Fruit fly (Drosophila melanogaster) whole organism, embryonic: ENCODE measurements around the gene CG43998.
A peak's percentile ranks its signal among the peaks of the same experiment; 100 is the strongest.

Experiments used
- Awh ChIP-seq: fragments of 200-800 bp; sonication (Bioruptor generic); IDR thresholded peaks from 2 replicates; pipeline ENCODE4, ENCODE4 v1.3.6; 2022; ENCODE audit warnings: missing biosample characterization, missing genetic modification characterization
- B-H2 ChIP-seq: fragments of 200-800 bp; sonication (Bioruptor generic); optimal IDR thresholded peaks from 2 replicates; lab custom pipeline; 2018; ENCODE audit warnings: missing biosample characterization, mild to moderate bottlenecking, missing genetic modification characterization
- CG10565 ChIP-seq: fragments of 200-800 bp; sonication (Bioruptor generic); optimal IDR thresholded peaks from 3 replicates; lab custom pipeline; 2016; ENCODE audit warnings: missing biosample characterization, mild to moderate bottlenecking, missing genetic modification characterization
- CG11247 ChIP-seq: fragments of 200-800 bp; sonication (Bioruptor generic); IDR thresholded peaks from 2 replicates; pipeline ENCODE4 v1.3.6; 2022; ENCODE audit warnings: missing biosample characterization, missing genetic modification characterization
- CG12942 ChIP-seq: fragments of 200-800 bp; sonication (Bioruptor generic); optimal IDR thresholded peaks from 3 replicates; lab custom pipeline; 2016; ENCODE audit warnings: missing biosample characterization, missing genetic modification characterization
- CG14667 ChIP-seq: fragments of 200-800 bp; sonication (Bioruptor generic); IDR thresholded peaks from 2 replicates; pipeline ENCODE4 v1.3.6; 2022; ENCODE audit warnings: missing biosample characterization, missing genetic modification characterization
- CG17568 ChIP-seq: fragments of 200-800 bp; sonication (Bioruptor generic); optimal IDR thresholded peaks from 2 replicates; lab custom pipeline; 2018; ENCODE audit warnings: missing biosample characterization, mild to moderate bottlenecking, missing genetic modification characterization, moderate library complexity
- CG1832 ChIP-seq: fragments of 200-800 bp; sonication (Bioruptor generic); optimal IDR thresholded peaks from 2 replicates; lab custom pipeline; 2017; ENCODE audit warnings: missing biosample characterization, mild to moderate bottlenecking, missing genetic modification characterization, inconsistent platforms
- CG18599 ChIP-seq: fragments of 200-800 bp; sonication (Bioruptor generic); optimal IDR thresholded peaks from 3 replicates; lab custom pipeline; 2017; ENCODE audit warnings: missing biosample characterization, missing genetic modification characterization, mild to moderate bottlenecking, moderate library complexity, missing genetic modification reagents
- CG2678 ChIP-seq: fragments of 200-800 bp; sonication (Bioruptor generic); optimal IDR thresholded peaks from 3 replicates; lab custom pipeline; 2019; ENCODE audit warnings: missing biosample characterization, mild to moderate bottlenecking, missing genetic modification characterization, moderate library complexity
- CG3995 ChIP-seq: fragments of 200-800 bp; sonication (Bioruptor generic); optimal IDR thresholded peaks from 3 replicates; lab custom pipeline; 2016; ENCODE audit warnings: missing biosample characterization, missing genetic modification characterization
- CG4820 ChIP-seq: fragments of 200-800 bp; sonication (Bioruptor generic); optimal IDR thresholded peaks from 3 replicates; lab custom pipeline; 2016; ENCODE audit warnings: missing biosample characterization, missing genetic modification characterization
- CG4854 ChIP-seq: fragments of 200-800 bp; sonication (Bioruptor generic); optimal IDR thresholded peaks from 2 replicates; lab custom pipeline; 2016; ENCODE audit warnings: missing biosample characterization, missing genetic modification characterization, inconsistent platforms
- CG6175 ChIP-seq: fragments of 200-800 bp; sonication (Bioruptor generic); IDR thresholded peaks from 3 replicates; pipeline ENCODE4 v1.3.6; 2022; ENCODE audit warnings: missing biosample characterization, missing genetic modification characterization
- CG7372 ChIP-seq: fragments of 200-800 bp; sonication (Bioruptor generic); IDR thresholded peaks from 2 replicates; pipeline ENCODE4 v1.3.6; 2022; ENCODE audit warnings: missing biosample characterization, missing genetic modification characterization
- CG8290 ChIP-seq, 3 experiments: fragments of 200-800 bp; sonication (Bioruptor generic); optimal IDR thresholded peaks; 2 replicates each; lab custom pipeline; 2016 to 2019; ENCODE audit warnings: missing biosample characterization in 3 of 3, missing genetic modification characterization in 3 of 3, mild to moderate bottlenecking in 2 of 3, moderate library complexity in 1 of 3
- CG9817 ChIP-seq: fragments of 200-800 bp; sonication (Bioruptor generic); optimal IDR thresholded peaks from 2 replicates; lab custom pipeline; 2018; ENCODE audit warnings: missing biosample characterization, mild to moderate bottlenecking, missing genetic modification characterization, moderate library complexity
- Doc3 ChIP-seq: fragments of 200-800 bp; sonication (Bioruptor generic); IDR thresholded peaks from 3 replicates; pipeline ENCODE4 v1.3.6; 2022; ENCODE audit warnings: missing biosample characterization, missing genetic modification characterization; ENCODE audit not compliant: partially characterized antibody
- Ets97D ChIP-seq: fragments of 200-800 bp; sonication (Bioruptor generic); optimal IDR thresholded peaks from 3 replicates; lab custom pipeline; 2016; ENCODE audit warnings: missing biosample characterization, missing genetic modification characterization
- GATAe ChIP-seq: fragments of 200-800 bp; sonication (Bioruptor generic); conservative IDR thresholded peaks from 2 replicates; pipeline ENCODE4 v1.3.6; 2022; ENCODE audit warnings: missing biosample characterization, missing genetic modification characterization
- Hey ChIP-seq: fragments of 200-800 bp; sonication (Bioruptor generic); optimal IDR thresholded peaks from 3 replicates; lab custom pipeline; 2018; ENCODE audit warnings: missing biosample characterization, mild to moderate bottlenecking, missing genetic modification characterization
- HmgZ ChIP-seq: fragments of 200-800 bp; sonication (Bioruptor generic); optimal IDR thresholded peaks from 2 replicates; lab custom pipeline; 2018; ENCODE audit warnings: missing biosample characterization, mild to moderate bottlenecking, missing genetic modification characterization
- Hr39 ChIP-seq: fragments of >200 bp; optimal IDR thresholded peaks from 2 replicates; lab custom pipeline; 2017
- NC2β ChIP-seq: fragments of 200-800 bp; sonication (Bioruptor generic); optimal IDR thresholded peaks from 2 replicates; lab custom pipeline; 2016; ENCODE audit warnings: missing biosample characterization, missing genetic modification characterization
- Oli ChIP-seq: fragments of 200-800 bp; sonication (Bioruptor generic); optimal IDR thresholded peaks from 2 replicates; lab custom pipeline; 2018; ENCODE audit warnings: missing biosample characterization, mild to moderate bottlenecking, missing genetic modification characterization, moderate library complexity
- Ptx1 ChIP-seq: fragments of 200-800 bp; sonication (Bioruptor generic); IDR thresholded peaks from 2 replicates; pipeline ENCODE4 v1.3.6; 2022; ENCODE audit warnings: missing biosample characterization, missing genetic modification characterization
- Scr ChIP-seq: fragments of 200-800 bp; sonication (Bioruptor generic); IDR thresholded peaks from 2 replicates; pipeline ENCODE4 v1.3.6; 2022; ENCODE audit warnings: missing biosample characterization, missing genetic modification characterization; ENCODE audit not compliant: partially characterized antibody
- Sin3A ChIP-seq: fragments of >200 bp; optimal IDR thresholded peaks from 2 replicates; lab custom pipeline; 2018
- Sox100B ChIP-seq: fragments of 200-800 bp; sonication (Bioruptor generic); optimal IDR thresholded peaks from 3 replicates; lab custom pipeline; 2018; ENCODE audit warnings: missing biosample characterization, mild to moderate bottlenecking, missing genetic modification characterization
- bab2 ChIP-seq: fragments of 200-800 bp; sonication (Bioruptor generic); optimal IDR thresholded peaks from 2 replicates; lab custom pipeline; 2016; ENCODE audit warnings: missing biosample characterization, missing genetic modification characterization
- cg ChIP-seq: fragments of 200-800 bp; sonication (Bioruptor generic); optimal IDR thresholded peaks from 3 replicates; lab custom pipeline; 2019; ENCODE audit warnings: missing biosample characterization, mild to moderate bottlenecking, missing genetic modification characterization, moderate library complexity
- cwo ChIP-seq: fragments of 200-800 bp; sonication (Bioruptor generic); optimal IDR thresholded peaks from 3 replicates; lab custom pipeline; 2017; ENCODE audit warnings: missing biosample characterization, missing genetic modification characterization, mild to moderate bottlenecking, moderate library complexity, missing genetic modification reagents
- dan ChIP-seq: fragments of 200-800 bp; sonication (Bioruptor generic); IDR thresholded peaks from 2 replicates; pipeline ENCODE4 v1.3.6; 2022; ENCODE audit warnings: missing biosample characterization, missing genetic modification characterization
- dati ChIP-seq: fragments of 200-800 bp; sonication (Bioruptor generic); IDR thresholded peaks from 2 replicates; pipeline ENCODE4 v1.3.6; 2022; ENCODE audit warnings: missing biosample characterization, missing genetic modification characterization
- dysf ChIP-seq: fragments of 200-800 bp; sonication (Bioruptor generic); IDR thresholded peaks from 3 replicates; pipeline ENCODE4 v1.3.6; 2022; ENCODE audit warnings: missing biosample characterization, missing genetic modification characterization
- gem ChIP-seq: fragments of 200-800 bp; sonication (Bioruptor generic); optimal IDR thresholded peaks from 2 replicates; lab custom pipeline; 2019; ENCODE audit warnings: missing biosample characterization, mild to moderate bottlenecking, missing genetic modification characterization, moderate library complexity
- gsb-n ChIP-seq: fragments of 200-800 bp; sonication (Bioruptor generic); optimal IDR thresholded peaks from 3 replicates; lab custom pipeline; 2018; ENCODE audit warnings: missing biosample characterization, mild to moderate bottlenecking, missing genetic modification characterization
- lab ChIP-seq: fragments of 200-800 bp; sonication (Bioruptor generic); optimal IDR thresholded peaks from 3 replicates; lab custom pipeline; 2017; ENCODE audit warnings: missing biosample characterization, missing genetic modification characterization, mild to moderate bottlenecking, moderate library complexity, missing genetic modification reagents
- lilli ChIP-seq: fragments of 200-800 bp; sonication (Bioruptor generic); optimal IDR thresholded peaks from 3 replicates; lab custom pipeline; 2016; ENCODE audit warnings: missing biosample characterization, missing genetic modification characterization
- mam ChIP-seq: fragments of 200-800 bp; sonication (Bioruptor generic); optimal IDR thresholded peaks from 3 replicates; lab custom pipeline; 2016; ENCODE audit warnings: missing biosample characterization, missing genetic modification characterization
- mirr ChIP-seq: fragments of 200-800 bp; sonication (Bioruptor generic); optimal IDR thresholded peaks from 3 replicates; lab custom pipeline; 2018; ENCODE audit warnings: missing biosample characterization, mild to moderate bottlenecking, missing genetic modification characterization
- nerfin-1 ChIP-seq: fragments of 200-800 bp; sonication (Bioruptor generic); optimal IDR thresholded peaks from 3 replicates; lab custom pipeline; 2019; ENCODE audit warnings: missing biosample characterization, mild to moderate bottlenecking, missing genetic modification characterization, moderate library complexity
- peb ChIP-seq: fragments of 200-800 bp; sonication (Bioruptor generic); IDR thresholded peaks from 2 replicates; pipeline ENCODE4 v1.3.6; 2022; ENCODE audit warnings: missing biosample characterization, missing genetic modification characterization
- ro ChIP-seq: fragments of 200-800 bp; sonication (Bioruptor generic); IDR thresholded peaks from 2 replicates; pipeline ENCODE4 v1.3.6; 2022; ENCODE audit warnings: missing biosample characterization, missing genetic modification characterization
- seq ChIP-seq: fragments of 200-800 bp; sonication (Bioruptor generic); IDR thresholded peaks from 2 replicates; pipeline ENCODE4 v1.3.6; 2022; ENCODE audit warnings: missing biosample characterization, missing genetic modification characterization
- so ChIP-seq: fragments of 200-800 bp; sonication (Bioruptor generic); IDR thresholded peaks from 3 replicates; pipeline ENCODE4 v1.3.6; 2022; ENCODE audit warnings: missing biosample characterization, missing genetic modification characterization
- sr ChIP-seq: fragments of 200-800 bp; sonication (Bioruptor generic); IDR thresholded peaks from 3 replicates; pipeline ENCODE4 v1.3.6; 2022; ENCODE audit warnings: missing biosample characterization, missing genetic modification characterization
- stc ChIP-seq: fragments of 200-800 bp; sonication (Bioruptor generic); IDR thresholded peaks from 2 replicates; pipeline ENCODE4 v1.3.6; 2022; ENCODE audit warnings: missing biosample characterization, missing genetic modification characterization
- tap ChIP-seq: fragments of 200-800 bp; optimal IDR thresholded peaks from 3 replicates; lab custom pipeline; 2019; ENCODE audit warnings: missing biosample characterization, mild to moderate bottlenecking, missing genetic modification characterization, moderate library complexity
- tin ChIP-seq: fragments of 200-800 bp; sonication (Bioruptor generic); optimal IDR thresholded peaks from 3 replicates; lab custom pipeline; 2016; ENCODE audit warnings: missing biosample characterization, missing genetic modification characterization
- tx ChIP-seq: fragments of 200-800 bp; sonication (Bioruptor generic); optimal IDR thresholded peaks from 2 replicates; lab custom pipeline; 2016; ENCODE audit warnings: missing biosample characterization, missing genetic modification characterization
- zen2 ChIP-seq: fragments of 200-800 bp; sonication (Bioruptor generic); IDR thresholded peaks from 3 replicates; pipeline ENCODE4 v1.3.6; 2022; ENCODE audit warnings: missing biosample characterization, missing genetic modification characterization; ENCODE audit not compliant: partially characterized antibody

The CG43998 gene

DNA sequence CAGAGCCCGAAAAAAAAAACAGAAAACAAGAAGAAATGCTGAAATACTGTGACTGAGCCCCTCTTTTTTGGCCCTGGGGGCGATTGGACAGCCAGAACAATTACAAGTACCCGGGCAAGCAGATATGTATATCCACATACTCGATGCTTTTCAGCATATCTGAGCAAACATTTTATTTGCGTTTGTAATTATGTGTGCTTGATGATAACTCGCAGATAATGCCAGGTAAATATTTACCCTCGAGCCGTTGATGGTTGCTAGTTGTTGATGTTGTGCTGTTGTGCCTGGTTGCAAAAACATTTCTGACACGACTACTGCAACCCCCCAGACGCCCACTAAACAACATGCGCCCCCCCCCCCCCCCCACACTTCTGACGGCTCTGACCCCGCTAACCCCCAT is 9.4 kb downstream of the CG43998 start (continued):
- no peak for TF ChIP-seq dati (GFP tag; lab: Robert Waterston, UW)
- peak; percentile 24; the same call in 1 of the 3 replicates for TF ChIP-seq dysf
- TF ChIP-seq gsb-n (tag; lab: Kevin White, UChicago) = no peak
- TF ChIP-seq dan (GFP tag; lab: Robert Waterston, UW) = no peak
- peak; percentile 74 for TF ChIP-seq CG2678
- TF ChIP-seq gem (tag; lab: Kevin White, UChicago) = peak; percentile 43
- peak; percentile 17 for TF ChIP-seq Hey (tag; lab: Kevin White, UChicago)
- TF ChIP-seq bab2 (GFP tag; lab: Kevin White, UChicago) = no peak
- TF ChIP-seq Ptx1 = no peak
- no peak for TF ChIP-seq tx (GFP tag; lab: Kevin White, UChicago)
- TF ChIP-seq lab = peak; percentile 85
- TF ChIP-seq sr = peak; percentile 25; the same call in 1 of the 3 replicates
- no peak for TF ChIP-seq CG4854 (GFP tag; lab: Kevin White, UChicago)
- TF ChIP-seq B-H2 (GFP tag; lab: Kevin White, UChicago) = no peak
- TF ChIP-seq lilli = no peak
- no peak for TF ChIP-seq Ets97D (GFP tag; lab: Kevin White, UChicago)
- peak; percentile 40 for TF ChIP-seq cwo
- peak; percentile 74 for TF ChIP-seq CG18599
- no peak for TF ChIP-seq CG6175 (GFP tag; lab: Robert Waterston, UW)
- TF ChIP-seq CG7372 (GFP tag; lab: Robert Waterston, UW) = no peak
- TF ChIP-seq Awh (GFP tag; lab: Robert Waterston, UW) = peak; percentile 59; the same call in 1 of the 2 replicates
- TF ChIP-seq CG9817 = no peak
- TF ChIP-seq CG14667 (GFP tag; lab: Robert Waterston, UW) = no peak
- TF ChIP-seq CG1832 (GFP tag; lab: Kevin White, UChicago) = no peak
- peak; percentile 83 for TF ChIP-seq mirr (GFP tag; lab: Kevin White, UChicago)
- TF ChIP-seq NC2β (GFP tag; lab: Kevin White, UChicago) = no peak
- peak; percentile 39; the same call in 2 of the 3 replicates for TF ChIP-seq so (GFP tag; lab: Robert Waterston, UW)
- peak; percentile 72 for TF ChIP-seq CG17568
- no peak for TF ChIP-seq Sin3A (lab: Kevin White, UChicago)
- no peak for TF ChIP-seq ro (GFP tag; lab: Robert Waterston, UW)
- peak; percentile 61 for TF ChIP-seq Sox100B
- TF ChIP-seq tap (tag; lab: Kevin White, UChicago) = peak; percentile 65
- TF ChIP-seq cg (GFP tag; lab: Kevin White, UChicago) = no peak
- TF ChIP-seq CG8290 (GFP tag; optimal IDR thresholded peaks at IDR 0.05; lab: Kevin White, UChicago) = no peak
- TF ChIP-seq CG8290 (tag; optimal IDR thresholded peaks at IDR 0.05; lab: Kevin White, UChicago) = peak in 1 of 2 experiments; percentile 84
- TF ChIP-seq Hr39 (lab: Kevin White, UChicago) = no peak
- TF ChIP-seq CG12942 (GFP tag; lab: Kevin White, UChicago) = no peak
- no peak for TF ChIP-seq CG10565
- no peak for TF ChIP-seq CG4820
- TF ChIP-seq Oli (tag; lab: Kevin White, UChicago) = no peak
- TF ChIP-seq Doc3 (GFP tag; lab: Robert Waterston, UW) = no peak
- no peak; the same call in 1 of the 2 replicates for TF ChIP-seq stc (GFP tag; lab: Robert Waterston, UW)
- peak; percentile 66 for TF ChIP-seq seq (GFP tag; lab: Robert Waterston, UW)
- no peak for TF ChIP-seq peb (GFP tag; lab: Robert Waterston, UW)
- no peak for TF ChIP-seq mam (GFP tag; lab: Kevin White, UChicago)
- TF ChIP-seq nerfin-1 (tag; lab: Kevin White, UChicago) = peak; percentile 43
- TF ChIP-seq Scr (GFP tag; lab: Robert Waterston, UW) = no peak
- TF ChIP-seq tin (GFP tag; lab: Kevin White, UChicago) = no peak
- TF ChIP-seq GATAe (GFP tag; lab: Robert Waterston, UW) = no peak
- no peak for TF ChIP-seq zen2 (GFP tag; lab: Robert Waterston, UW)
- TF ChIP-seq CG11247 = no peak
- TF ChIP-seq HmgZ (tag; lab: Kevin White, UChicago) = peak; percentile 43
- no peak for TF ChIP-seq CG3995
